Worm (Caenorhabditis elegans): Measurements from ENCODE around the gene F48G7.9.

DNA sequence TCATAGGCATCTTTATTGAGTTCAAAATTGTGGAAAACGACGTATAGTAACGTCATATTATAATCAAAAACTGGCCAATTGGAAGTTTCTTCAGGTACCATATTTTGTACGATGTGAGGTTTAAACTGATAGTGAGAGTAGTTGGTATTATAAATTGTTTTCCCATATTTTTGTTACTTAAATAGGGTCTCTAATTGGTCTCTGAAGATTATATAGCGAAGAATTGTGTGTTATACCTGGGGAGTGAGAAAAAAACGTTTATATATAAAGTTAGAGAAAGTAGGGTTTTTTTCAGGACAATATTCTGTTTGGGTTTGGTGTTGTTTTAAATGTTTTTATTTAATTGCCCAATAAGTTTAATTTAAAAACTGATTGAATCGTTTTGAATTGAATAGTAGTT, 3.5 kb downstream of the F48G7.9 start, which contains the start of gene srt-17:
- TF ChIP-seq pros-1 (tag; optimal IDR thresholded peaks at IDR 0.05): no peak
- no peak for TF ChIP-seq pha-4 (tag; optimal IDR thresholded peaks at IDR 0.05)
- TF ChIP-seq pax-1 (tag; optimal IDR thresholded peaks at IDR 0.05): no peak
- no peak for TF ChIP-seq syd-9 (tag; optimal IDR thresholded peaks at IDR 0.05)
- no peak for TF ChIP-seq nhr-11 (tag; optimal IDR thresholded peaks at IDR 0.05)
- TF ChIP-seq unc-3 (GFP tag; conservative IDR thresholded peaks at IDR 0.05): no peak
- no peak for TF ChIP-seq unc-3 (tag; optimal IDR thresholded peaks at IDR 0.05)
- TF ChIP-seq hlh-6 (tag; optimal IDR thresholded peaks at IDR 0.05): no peak
- no peak for TF ChIP-seq ama-1 (optimal IDR thresholded peaks at IDR 0.05)
- no peak for TF ChIP-seq tbx-2 (tag; optimal IDR thresholded peaks at IDR 0.05)
- no peak for TF ChIP-seq C08G9.2 (tag; optimal IDR thresholded peaks at IDR 0.05)
